Worm (Caenorhabditis elegans): ENCODE results near the gene cyn-7.
A peak's percentile ranks its signal among the peaks of the same experiment; 100 is the strongest.

Gene cyn-7

ce11 chrV:15158691-15159090 lies 28.5 kb downstream of the cyn-7 start, which contains the start of gene str-45:
Gene str-45 (plus strand): TSS chrV:15158991.
- TF ChIP-seq him-1 (tag; optimal IDR thresholded peaks at IDR 0.05) (no peak), dao-5 (tag; optimal IDR thresholded peaks at IDR 0.05) (no peak), W03F9.2 (tag; optimal IDR thresholded peaks at IDR 0.05) (no peak)

DNA sequence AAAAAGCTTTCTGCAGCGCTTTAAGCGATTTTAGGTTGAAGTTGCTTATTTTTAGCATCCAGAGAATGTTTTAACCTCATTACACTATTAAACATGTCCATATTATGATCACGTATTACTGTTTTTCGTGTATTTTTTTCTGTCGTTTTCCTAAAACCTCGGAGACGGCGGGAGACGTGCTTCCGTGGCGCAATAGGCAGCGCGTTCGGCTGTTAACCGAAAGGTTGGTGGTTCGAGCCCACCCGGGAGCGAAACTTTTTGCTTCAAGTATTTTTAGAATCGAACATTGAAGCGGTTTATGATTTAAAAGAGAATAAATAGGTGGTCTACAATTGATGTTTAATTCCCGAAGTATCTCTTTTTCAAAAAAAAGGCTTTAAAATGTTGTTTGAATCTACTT lies 30.7 kb downstream of the cyn-7 start:
- no peak for TF ChIP-seq him-1 (tag; optimal IDR thresholded peaks at IDR 0.05)

- TF ChIP-seq dao-5 (tag; optimal IDR thresholded peaks at IDR 0.05) (no peak), him-1 (tag; optimal IDR thresholded peaks at IDR 0.05) (no peak), W03F9.2 (tag; optimal IDR thresholded peaks at IDR 0.05) (no peak)
These were observed 33.9 kb downstream of the cyn-7 start, which contains the start of gene srh-55 for ce11 chrV:15153277-15153676. Gene srh-55 (plus strand): TSS chrV:15153577.

- no peak for TF ChIP-seq W03F9.2 (tag; optimal IDR thresholded peaks at IDR 0.05)
- no peak for TF ChIP-seq him-1 (tag; optimal IDR thresholded peaks at IDR 0.05)
- no peak for TF ChIP-seq dao-5 (tag; optimal IDR thresholded peaks at IDR 0.05)
These were observed 35.2 kb downstream of the cyn-7 start for ce11 chrV:15152010-15152409.

ce11 chrV:15150661-15151060 lies 36.5 kb downstream of the cyn-7 start, which contains the start of gene T09F5.2:
Gene T09F5.2 (plus strand): TSS chrV:15150961.
- TF ChIP-seq dao-5 (tag; optimal IDR thresholded peaks at IDR 0.05) (no peak), him-1 (tag; optimal IDR thresholded peaks at IDR 0.05) (no peak), W03F9.2 (tag; optimal IDR thresholded peaks at IDR 0.05) (no peak)

DNA sequence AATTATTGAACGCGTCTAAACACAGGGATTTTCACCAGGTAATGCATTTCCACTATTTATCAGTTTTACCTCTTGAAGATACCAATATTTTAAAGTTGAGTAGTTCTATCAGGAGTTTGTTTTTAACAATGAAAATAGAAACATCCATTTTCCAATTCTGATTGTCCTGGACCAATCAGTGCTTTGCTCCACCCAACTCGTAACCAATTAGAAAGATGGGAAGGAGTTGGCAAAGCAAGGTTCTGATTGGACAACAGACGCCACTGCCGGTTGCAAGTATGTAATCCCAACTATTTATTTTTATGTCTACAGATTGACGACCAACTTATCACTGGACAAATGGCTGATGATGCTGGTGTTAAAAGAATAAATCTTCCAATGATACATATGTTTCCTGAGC lies 37.0 kb downstream of the cyn-7 start:
- no peak for TF ChIP-seq W03F9.2 (tag; optimal IDR thresholded peaks at IDR 0.05)
- TF ChIP-seq dao-5 (tag; optimal IDR thresholded peaks at IDR 0.05) = no peak
- TF ChIP-seq him-1 (tag; optimal IDR thresholded peaks at IDR 0.05) = no peak

DNA sequence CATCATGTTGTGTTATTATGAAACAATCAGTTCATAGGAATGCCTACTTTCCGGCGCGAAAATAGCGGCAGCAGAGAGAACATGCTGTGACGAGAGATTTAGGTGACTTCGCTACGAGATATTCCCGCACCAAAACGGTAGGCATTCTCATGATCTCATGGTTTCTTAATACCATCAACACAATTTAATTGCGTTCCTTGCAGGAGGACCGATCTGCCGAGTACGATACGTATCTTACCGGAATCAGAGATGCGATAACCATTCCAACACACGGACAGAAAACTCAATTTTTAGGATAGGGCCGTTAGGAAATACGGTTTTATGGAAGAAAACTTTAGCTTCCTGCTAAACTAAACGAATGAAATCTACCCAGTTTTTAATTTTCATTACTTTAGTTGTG lies 38.4 kb downstream of the cyn-7 start, which contains the start of gene T09F5.1:
T09F5.1 (plus strand) TSS at position 301 of the 400 bp plus-strand sequence.
- TF ChIP-seq W03F9.2 (tag; optimal IDR thresholded peaks at IDR 0.05) (no peak), dao-5 (tag; optimal IDR thresholded peaks at IDR 0.05) (no peak), him-1 (tag; optimal IDR thresholded peaks at IDR 0.05) (no peak)

- no peak for TF ChIP-seq W03F9.2 (tag; optimal IDR thresholded peaks at IDR 0.05)
- TF ChIP-seq dao-5 (tag; optimal IDR thresholded peaks at IDR 0.05) = no peak
- no peak for TF ChIP-seq him-1 (tag; optimal IDR thresholded peaks at IDR 0.05)
These were observed 39.4 kb downstream of the cyn-7 start, which contains the start of gene T09F5.20 for ce11 chrV:15147776-15148175. Gene T09F5.20 (minus strand): TSS chrV:15147876.

DNA sequence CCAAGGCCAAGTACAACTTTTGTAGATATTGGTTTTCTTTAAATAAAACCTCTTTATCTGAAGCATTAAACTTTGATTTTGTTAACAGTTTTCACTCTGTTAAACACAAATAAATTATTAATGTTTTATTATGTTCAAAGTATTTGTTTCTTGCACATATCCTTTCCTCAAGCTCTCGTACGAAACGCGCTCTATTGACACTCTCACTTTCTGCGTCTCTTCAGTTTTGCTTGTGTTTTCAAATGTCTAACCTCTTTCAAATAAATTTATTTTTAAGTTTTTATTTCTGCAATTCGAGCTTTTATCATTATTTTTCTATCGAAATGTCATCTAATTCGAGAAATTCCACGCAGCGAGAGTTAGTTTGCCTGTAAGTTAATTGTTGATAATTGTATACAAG lies 43.4 kb downstream of the cyn-7 start, which contains the start of gene K08F9.4:
K08F9.4 (plus strand) TSS at position 222 of the 400 bp plus-strand sequence.
- TF ChIP-seq him-1 (tag; optimal IDR thresholded peaks at IDR 0.05) (no peak), W03F9.2 (tag; optimal IDR thresholded peaks at IDR 0.05) (peak; percentile 64)

- no peak for TF ChIP-seq W03F9.2 (tag; optimal IDR thresholded peaks at IDR 0.05)
- no peak for TF ChIP-seq him-1 (tag; optimal IDR thresholded peaks at IDR 0.05)
- no peak for TF ChIP-seq dao-5 (tag; optimal IDR thresholded peaks at IDR 0.05)
These were observed 43.9 kb downstream of the cyn-7 start, which contains the start of gene K08F9.1 for ce11 chrV:15143285-15143684. Gene K08F9.1 (minus strand): TSS chrV:15143385.

DNA sequence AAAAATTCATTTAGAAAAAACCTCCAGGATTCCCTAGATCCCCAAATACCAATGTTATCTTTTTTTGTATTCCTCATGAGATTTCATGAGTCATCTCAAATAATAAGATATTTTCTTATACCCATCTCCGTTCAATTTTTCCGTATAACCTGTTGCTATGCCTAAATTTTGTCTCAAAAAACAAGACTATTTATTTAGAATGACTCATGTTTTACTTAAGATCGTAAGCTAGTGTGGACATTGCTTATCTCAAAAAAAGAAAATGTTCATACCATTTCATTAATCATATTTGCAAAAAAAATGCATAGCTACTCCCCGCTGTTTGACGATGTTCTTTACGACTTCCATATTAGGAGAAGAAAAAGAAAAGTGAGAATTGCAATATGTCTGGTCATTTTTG lies 46.9 kb downstream of the cyn-7 start, which contains the start of gene K08F9.3:
K08F9.3 (plus strand) TSS at position 301 of the 400 bp plus-strand sequence.
- no peak for TF ChIP-seq W03F9.2 (tag; optimal IDR thresholded peaks at IDR 0.05)
- TF ChIP-seq dao-5 (tag; optimal IDR thresholded peaks at IDR 0.05) = no peak
- TF ChIP-seq him-1 (tag; optimal IDR thresholded peaks at IDR 0.05) = no peak

DNA sequence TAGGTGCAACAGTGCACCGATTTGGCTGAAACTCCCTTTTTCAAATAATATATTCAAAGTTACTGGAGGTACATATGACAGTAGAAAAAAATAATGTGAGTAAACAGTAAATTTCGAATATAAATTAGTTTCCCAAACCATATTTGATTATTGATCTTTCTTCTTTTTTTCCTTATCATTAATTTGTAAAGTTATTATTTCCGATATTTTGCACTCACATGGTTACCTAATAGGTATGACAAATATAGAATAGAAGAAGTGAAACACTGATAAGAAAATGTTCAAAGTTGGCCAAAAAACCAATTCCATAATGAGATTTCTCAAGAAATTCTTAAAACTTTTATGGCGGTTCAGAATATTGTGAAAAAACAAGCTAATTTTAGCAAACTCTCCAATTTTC lies 47.4 kb downstream of the cyn-7 start:
- no peak for TF ChIP-seq him-1 (tag; optimal IDR thresholded peaks at IDR 0.05)
- no peak for TF ChIP-seq W03F9.2 (tag; optimal IDR thresholded peaks at IDR 0.05)
- TF ChIP-seq dao-5 (tag; optimal IDR thresholded peaks at IDR 0.05) = no peak

ce11 chrV:15136772-15137171 lies 50.4 kb downstream of the cyn-7 start, which contains the start of gene aipl-1:
Gene aipl-1 (minus strand): TSS chrV:15136801.
- TF ChIP-seq W03F9.2 (tag; optimal IDR thresholded peaks at IDR 0.05) (peak; percentile 65), dao-5 (tag; optimal IDR thresholded peaks at IDR 0.05) (no peak)
